Worm (Caenorhabditis elegans): ENCODE data around the gene kqt-2.
A peak's percentile ranks its signal among the peaks of the same experiment; 100 is the strongest.

- TF ChIP-seq ztf-1 (GFP tag; conservative IDR thresholded peaks at IDR 0.05) (no peak), nhr-6 (tag; optimal IDR thresholded peaks at IDR 0.05) (no peak), mab-5 (tag; optimal IDR thresholded peaks at IDR 0.05) (no peak), nhr-77 (tag; optimal IDR thresholded peaks at IDR 0.05) (no peak), nhr-11 (tag; optimal IDR thresholded peaks at IDR 0.05) (no peak), ztf-4 (tag; optimal IDR thresholded peaks at IDR 0.05) (no peak), ama-1 (optimal IDR thresholded peaks at IDR 0.05) (peak; percentile 19), aly-2 (tag; optimal IDR thresholded peaks at IDR 0.05) (no peak), alr-1 (tag; optimal IDR thresholded peaks at IDR 0.05) (no peak), lin-13 (GFP tag; optimal IDR thresholded peaks at IDR 0.05) (no peak), nhr-25 (tag; optimal IDR thresholded peaks at IDR 0.05) (no peak)
Measured at ce11 chrX:8210999-8211398, 35.2 kb downstream of the kqt-2 start, which contains the start of gene cdd-1.

All from whole organism, L2 larva.